Fruit fly (Drosophila melanogaster): ENCODE results near the gene Oseg2.

Oseg2 gene

DNA sequence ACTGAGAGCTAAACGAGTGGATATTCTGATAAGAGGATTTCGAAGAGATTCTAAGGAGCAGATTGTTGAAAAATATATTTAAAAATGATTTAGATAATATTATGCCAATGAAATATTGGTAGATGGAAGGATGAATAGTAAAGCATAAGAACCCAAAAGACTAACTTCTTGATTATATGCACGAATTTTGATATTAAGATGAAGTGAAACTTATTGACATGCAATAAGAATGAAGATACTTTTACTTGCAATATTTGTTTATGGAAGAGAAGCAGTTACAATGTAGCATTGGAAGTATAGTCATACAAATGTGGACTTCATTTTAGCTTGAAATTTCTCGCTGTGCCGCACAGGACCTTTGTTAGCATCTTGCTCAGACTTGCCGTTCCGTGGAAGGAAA, 32.7 kb upstream of the Oseg2 start, which contains the start of gene CG8960:
Gene CG8960, plus strand, starts transcription at position 301 of the 400 bp plus-strand sequence.
- no peak for TF ChIP-seq esn (GFP tag; optimal IDR thresholded peaks at IDR 0.05)

DNA sequence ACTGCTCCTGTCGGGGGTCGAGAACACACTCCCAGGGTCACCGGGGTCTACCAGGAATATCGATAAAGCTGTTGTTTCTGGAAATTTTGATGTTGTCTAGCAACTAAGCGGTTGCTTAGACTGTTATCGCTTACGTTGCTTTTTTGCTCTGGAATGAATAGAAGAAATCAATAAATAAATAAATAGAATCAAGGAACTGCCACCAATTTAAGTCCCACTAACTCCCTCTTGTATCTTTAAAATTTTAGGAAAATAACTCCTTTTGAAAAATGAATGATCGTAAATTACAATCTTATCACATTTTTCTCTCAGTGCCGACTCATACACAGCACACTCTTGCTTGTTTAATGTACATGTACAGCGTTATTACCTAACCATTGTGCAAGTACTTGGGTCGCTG, 17.0 kb upstream of the Oseg2 start, which contains the start of gene CG15878:
Gene CG15878, minus strand, starts transcription at position 101 of the 400 bp plus-strand sequence.
- TF ChIP-seq lz (GFP tag; optimal IDR thresholded peaks at IDR 0.05): no peak
- no peak for TF ChIP-seq cyc (GFP tag; optimal IDR thresholded peaks at IDR 0.05)
- TF ChIP-seq net (GFP tag; optimal IDR thresholded peaks at IDR 0.05): no peak
- no peak for TF ChIP-seq CG6808 (GFP tag; optimal IDR thresholded peaks at IDR 0.05)
- TF ChIP-seq svp (GFP tag): no peak
- no peak for TF ChIP-seq CG11762 (GFP tag; optimal IDR thresholded peaks at IDR 0.05; ENCODE audit: insufficient read depth)

DNA sequence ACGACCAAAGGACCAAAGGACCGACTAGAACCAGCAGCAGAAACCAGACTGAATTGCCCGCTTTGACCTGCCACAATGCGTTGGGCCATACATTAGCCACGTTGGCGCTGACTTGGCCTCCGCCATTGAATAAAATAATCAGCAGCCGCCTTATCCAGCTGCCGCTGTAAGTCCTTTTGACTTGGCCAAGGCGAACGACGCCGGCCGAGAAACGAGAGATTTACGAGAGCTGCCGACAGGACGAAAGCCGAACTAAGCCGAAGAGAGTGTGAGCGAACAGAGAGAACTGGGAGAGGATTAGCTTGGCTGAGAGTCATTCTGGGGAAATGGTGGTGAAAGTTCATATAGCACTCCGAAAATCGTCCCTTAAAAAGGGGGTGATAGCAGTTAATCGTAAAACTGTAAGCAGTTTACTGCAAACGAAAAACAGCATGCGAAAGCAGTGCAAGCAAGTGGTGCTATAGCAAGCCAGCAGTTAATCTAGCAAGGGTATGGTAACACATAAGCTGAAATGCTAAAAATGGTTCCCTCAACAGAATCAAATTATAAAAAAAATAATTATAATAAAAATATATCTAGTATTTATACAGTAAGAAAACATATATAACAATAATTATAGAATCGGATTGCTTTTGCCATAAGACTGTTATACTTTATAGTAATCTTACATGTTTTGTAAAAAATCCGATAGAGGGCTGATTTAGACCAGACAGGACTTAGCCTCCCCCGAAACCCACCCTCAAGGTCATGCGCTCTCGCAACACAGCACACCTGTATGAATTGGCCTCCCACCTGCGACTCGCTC, 877 bp upstream of the Oseg2 start:
- no peak for TF ChIP-seq CG11902 (GFP tag; optimal IDR thresholded peaks at IDR 0.05)
- no peak for TF ChIP-seq CG8319 (GFP tag; optimal IDR thresholded peaks at IDR 0.05)
- TF ChIP-seq Eip78C (GFP tag): no peak
- TF ChIP-seq Sox102F (GFP tag; optimal IDR thresholded peaks at IDR 0.05): no peak
- no peak for TF ChIP-seq CG32006 (GFP tag; optimal IDR thresholded peaks at IDR 0.05)
- TF ChIP-seq dac (GFP tag; optimal IDR thresholded peaks at IDR 0.05): no peak
- no peak for TF ChIP-seq Met (GFP tag; optimal IDR thresholded peaks at IDR 0.05)
- TF ChIP-seq acj6 (GFP tag; optimal IDR thresholded peaks at IDR 0.05): no peak
- no peak for TF ChIP-seq CG34406 (GFP tag; optimal IDR thresholded peaks at IDR 0.05)
- TF ChIP-seq spab (GFP tag; optimal IDR thresholded peaks at IDR 0.05): no peak
- TF ChIP-seq fkh (GFP tag; optimal IDR thresholded peaks at IDR 0.05): no peak
- no peak for TF ChIP-seq achi (GFP tag; optimal IDR thresholded peaks at IDR 0.05)
- no peak for TF ChIP-seq CG7368 (GFP tag; optimal IDR thresholded peaks at IDR 0.05)
- TF ChIP-seq Ets21C (GFP tag; optimal IDR thresholded peaks at IDR 0.05): no peak
- TF ChIP-seq svp (GFP tag): no peak
- TF ChIP-seq Eip93F (GFP tag; optimal IDR thresholded peaks at IDR 0.05): no peak
- no peak for TF ChIP-seq fd85E (GFP tag; optimal IDR thresholded peaks at IDR 0.05)
- TF ChIP-seq CG8632 (GFP tag; optimal IDR thresholded peaks at IDR 0.05): no peak
- no peak for TF ChIP-seq CG6163 (GFP tag; IDR thresholded peaks at IDR 0.05)
- no peak for TF ChIP-seq Eip75B (GFP tag; optimal IDR thresholded peaks at IDR 0.05)

DNA sequence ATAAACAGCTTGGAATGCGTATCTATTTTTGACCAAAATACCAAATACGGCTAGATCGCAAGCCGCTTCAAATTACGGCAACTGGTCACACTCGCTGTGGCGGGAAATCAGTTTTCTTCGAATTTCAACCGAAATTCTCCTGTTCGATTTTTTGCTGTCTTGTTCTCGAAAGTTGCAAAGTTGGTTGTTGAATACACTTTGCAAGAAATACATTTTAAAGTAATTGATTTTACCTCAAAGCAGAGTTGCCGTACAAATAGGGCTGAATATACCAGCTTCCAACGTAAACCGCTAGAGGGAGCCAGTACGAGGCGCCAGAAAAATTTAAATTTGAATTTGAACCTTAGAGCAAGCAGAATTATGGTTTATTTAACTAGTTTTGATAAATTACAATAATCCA, 7.6 kb downstream of the Oseg2 start, which contains the start of gene CG9018:
Gene CG9018, minus strand, starts transcription at position 43 of the 400 bp plus-strand sequence.
- TF ChIP-seq CG6808 (GFP tag; optimal IDR thresholded peaks at IDR 0.05): no peak
- TF ChIP-seq CG6854 (GFP tag; optimal IDR thresholded peaks at IDR 0.05): no peak
- TF ChIP-seq Sox15 (GFP tag; optimal IDR thresholded peaks at IDR 0.05): no peak
- TF ChIP-seq CG8632 (GFP tag; optimal IDR thresholded peaks at IDR 0.05): no peak
- TF ChIP-seq CG7368 (GFP tag; optimal IDR thresholded peaks at IDR 0.05): no peak
- TF ChIP-seq Ets96B (tag; optimal IDR thresholded peaks at IDR 0.05): no peak
- no peak for TF ChIP-seq eg (GFP tag; IDR thresholded peaks at IDR 0.05)
- TF ChIP-seq CG15336 (GFP tag; IDR thresholded peaks at IDR 0.05): no peak
- TF ChIP-seq Hr4 (GFP tag; optimal IDR thresholded peaks at IDR 0.05): no peak
- no peak for TF ChIP-seq dac (GFP tag; optimal IDR thresholded peaks at IDR 0.05)
- TF ChIP-seq net (GFP tag; optimal IDR thresholded peaks at IDR 0.05): no peak
- no peak for TF ChIP-seq topi (GFP tag; optimal IDR thresholded peaks at IDR 0.05)

Data from whole organism, prepupa.